Worm (Caenorhabditis elegans) whole organism, early embryonic: ENCODE data around the gene srz-20.

ENCODE experiments used
- B0310.2 ChIP-seq: sonication (generic microtip); optimal IDR thresholded peaks from 2 replicates; lab custom pipeline; 2016; ENCODE audit warnings: mild to moderate bottlenecking, missing genetic modification characterization, missing compliant biosample characterization
- F13C5.2 ChIP-seq: sonication (generic microtip); optimal IDR thresholded peaks from 2 replicates; lab custom pipeline; 2017; ENCODE audit warnings: mild to moderate bottlenecking, missing genetic modification characterization, inconsistent platforms, missing compliant biosample characterization
- aly-1 ChIP-seq: sonication (generic microtip); optimal IDR thresholded peaks from 2 replicates; lab custom pipeline; 2016; ENCODE audit warnings: missing genetic modification characterization, missing compliant biosample characterization
- ama-1 ChIP-seq: fragments of 150-350 bp; optimal IDR thresholded peaks from 2 replicates; lab custom pipeline; 2014
- ceh-13 ChIP-seq: fragments of 200-800 bp; sonication (Bioruptor generic); optimal IDR thresholded peaks from 2 replicates; lab custom pipeline; 2018; ENCODE audit warnings: mild to moderate bottlenecking, missing genetic modification characterization, missing compliant biosample characterization
- ceh-36 ChIP-seq: sonication (generic microtip); optimal IDR thresholded peaks from 2 replicates; lab custom pipeline; 2016; ENCODE audit warnings: missing genetic modification characterization, inconsistent platforms, missing compliant biosample characterization
- flt-1 ChIP-seq: fragments of 200-800 bp; sonication (Bioruptor generic); IDR thresholded peaks from 2 replicates; pipeline ENCODE4 v1.3.6; 2022; ENCODE audit warnings: missing genetic modification characterization, missing compliant biosample characterization
- hmg-4 ChIP-seq: fragments of 200-800 bp; sonication (Bioruptor generic); optimal IDR thresholded peaks from 2 replicates; lab custom pipeline; 2018; ENCODE audit warnings: mild to moderate bottlenecking, missing genetic modification characterization, missing compliant biosample characterization
- hnd-1 ChIP-seq: sonication (generic microtip); optimal IDR thresholded peaks from 2 replicates; lab custom pipeline; 2016; ENCODE audit warnings: missing genetic modification characterization, missing compliant biosample characterization
- pes-1 ChIP-seq: fragments of 200-800 bp; sonication (Bioruptor generic); IDR thresholded peaks from 2 replicates; pipeline ENCODE4 v1.3.6; 2022; ENCODE audit warnings: missing genetic modification reagents, missing genetic modification characterization, missing compliant biosample characterization
- scrt-1 ChIP-seq: fragments of 200-800 bp; sonication (Bioruptor generic); IDR thresholded peaks from 2 replicates; pipeline ENCODE4 v1.3.6; 2022; ENCODE audit warnings: missing genetic modification characterization, missing compliant biosample characterization
- tbx-11 ChIP-seq: fragments of 200-800 bp; sonication (Bioruptor generic); IDR thresholded peaks from 2 replicates; pipeline ENCODE4 v1.3.6; 2022; ENCODE audit warnings: missing genetic modification characterization, missing compliant biosample characterization
- tbx-37 ChIP-seq: fragments of 200-800 bp; sonication (Bioruptor generic); conservative IDR thresholded peaks from 2 replicates; pipeline ENCODE4 v1.3.6; 2022; ENCODE audit warnings: missing genetic modification reagents, missing genetic modification characterization, missing compliant biosample characterization
- tra-4 ChIP-seq: sonication (generic microtip); optimal IDR thresholded peaks from 2 replicates; lab custom pipeline; 2017; ENCODE audit warnings: missing genetic modification characterization, missing compliant biosample characterization

ce11 chrIV:3919506-3919905 lies 4.1 kb downstream of the srz-20 start, which contains the start of gene srz-19:
- no peak for TF ChIP-seq aly-1
- no peak for TF ChIP-seq ceh-13
- TF ChIP-seq ama-1 (lab: Kevin White, UChicago), result no peak
- no peak for TF ChIP-seq scrt-1 (GFP tag; lab: Robert Waterston, UW)
- no peak for TF ChIP-seq flt-1
- TF ChIP-seq tra-4 (tag; lab: Kevin White, UChicago), result no peak
- TF ChIP-seq hmg-4 (GFP tag; lab: Kevin White, UChicago), result no peak
- no peak for TF ChIP-seq hnd-1
- no peak for TF ChIP-seq tbx-37 (GFP tag; lab: Robert Waterston, UW)
- no peak for TF ChIP-seq pes-1 (GFP tag; lab: Robert Waterston, UW)
- TF ChIP-seq ceh-36 (tag; lab: Kevin White, UChicago), result no peak
- TF ChIP-seq B0310.2 (tag; lab: Kevin White, UChicago), result no peak
- TF ChIP-seq tbx-11 (GFP tag; lab: Robert Waterston, UW), result no peak
- TF ChIP-seq F13C5.2 (tag; lab: Kevin White, UChicago), result no peak
